Worm (Caenorhabditis elegans): ENCODE measurements around the gene C42D8.1.
A peak's percentile ranks its signal among the peaks of the same experiment; 100 is the strongest.

C42D8.1 gene

ce11 chrX:5073895-5074294, 35.4 kb upstream of the C42D8.1 start:
- no peak for TF ChIP-seq aly-1 (tag; optimal IDR thresholded peaks at IDR 0.05)
- no peak for TF ChIP-seq tbx-11 (GFP tag; IDR thresholded peaks at IDR 0.05)
- TF ChIP-seq tra-4 (tag; optimal IDR thresholded peaks at IDR 0.05), result no peak

ce11 chrX:5075538-5075937, 33.8 kb upstream of the C42D8.1 start:
- TF ChIP-seq flt-1 (GFP tag; IDR thresholded peaks at IDR 0.05) (no peak), ceh-13 (GFP tag; optimal IDR thresholded peaks at IDR 0.05) (no peak), pes-1 (GFP tag; IDR thresholded peaks at IDR 0.05) (no peak), ama-1 (optimal IDR thresholded peaks at IDR 0.05) (no peak), tbx-37 (GFP tag; conservative IDR thresholded peaks at IDR 0.05) (no peak), scrt-1 (GFP tag; IDR thresholded peaks at IDR 0.05) (no peak), tbx-11 (GFP tag; IDR thresholded peaks at IDR 0.05) (no peak), hnd-1 (tag; optimal IDR thresholded peaks at IDR 0.05) (no peak), hmbx-1 (tag; optimal IDR thresholded peaks at IDR 0.05) (no peak), ceh-36 (tag; optimal IDR thresholded peaks at IDR 0.05) (no peak), tra-4 (tag; optimal IDR thresholded peaks at IDR 0.05) (no peak), ets-7 (tag; optimal IDR thresholded peaks at IDR 0.05) (no peak)

- no peak for TF ChIP-seq ceh-36 (tag; optimal IDR thresholded peaks at IDR 0.05)
- TF ChIP-seq hmg-4 (GFP tag; optimal IDR thresholded peaks at IDR 0.05), result peak; percentile 74
- TF ChIP-seq tbx-11 (GFP tag; IDR thresholded peaks at IDR 0.05), result 0 out of 2 replicates have a peak, but pooled peaks have one; percentile 25
- TF ChIP-seq aly-1 (tag; optimal IDR thresholded peaks at IDR 0.05), result peak; percentile 8
These were observed 31.5 kb upstream of the C42D8.1 start, which contains the start of gene cal-5 for ce11 chrX:5077696-5078343. Gene cal-5, minus strand, starts transcription at chrX:5077961.

ce11 chrX:5079297-5079696, 30.0 kb upstream of the C42D8.1 start:
- TF ChIP-seq ama-1 (optimal IDR thresholded peaks at IDR 0.05), result no peak
- no peak for TF ChIP-seq B0310.2 (tag; optimal IDR thresholded peaks at IDR 0.05)
- no peak for TF ChIP-seq tra-4 (tag; optimal IDR thresholded peaks at IDR 0.05)
- no peak for TF ChIP-seq flt-1 (GFP tag; IDR thresholded peaks at IDR 0.05)
- no peak for TF ChIP-seq hnd-1 (tag; optimal IDR thresholded peaks at IDR 0.05)
- TF ChIP-seq ceh-13 (GFP tag; optimal IDR thresholded peaks at IDR 0.05), result no peak
- no peak for TF ChIP-seq tbx-37 (GFP tag; conservative IDR thresholded peaks at IDR 0.05)
- no peak for TF ChIP-seq hmg-4 (GFP tag; optimal IDR thresholded peaks at IDR 0.05)
- no peak for TF ChIP-seq scrt-1 (GFP tag; IDR thresholded peaks at IDR 0.05)
- no peak for TF ChIP-seq pes-1 (GFP tag; IDR thresholded peaks at IDR 0.05)
- TF ChIP-seq F13C5.2 (tag; optimal IDR thresholded peaks at IDR 0.05), result no peak
- TF ChIP-seq ceh-36 (tag; optimal IDR thresholded peaks at IDR 0.05), result no peak
- no peak for TF ChIP-seq aly-1 (tag; optimal IDR thresholded peaks at IDR 0.05)
- TF ChIP-seq tbx-11 (GFP tag; IDR thresholded peaks at IDR 0.05), result no peak
- no peak for TF ChIP-seq sea-1 (GFP tag; conservative IDR thresholded peaks at IDR 0.05)
- TF ChIP-seq hmbx-1 (tag; optimal IDR thresholded peaks at IDR 0.05), result no peak
- TF ChIP-seq ets-7 (tag; optimal IDR thresholded peaks at IDR 0.05), result no peak

- no peak for TF ChIP-seq flt-1 (GFP tag; IDR thresholded peaks at IDR 0.05)
- TF ChIP-seq tbx-37 (GFP tag; conservative IDR thresholded peaks at IDR 0.05), result no peak
- TF ChIP-seq hmg-4 (GFP tag; optimal IDR thresholded peaks at IDR 0.05), result no peak
- TF ChIP-seq hmbx-1 (tag; optimal IDR thresholded peaks at IDR 0.05), result no peak
- TF ChIP-seq tra-4 (tag; optimal IDR thresholded peaks at IDR 0.05), result no peak
- TF ChIP-seq scrt-1 (GFP tag; IDR thresholded peaks at IDR 0.05), result no peak
These were observed 25.2 kb upstream of the C42D8.1 start for ce11 chrX:5084080-5084479.

ce11 chrX:5084495-5084894, 24.8 kb upstream of the C42D8.1 start, which contains the start of gene ets-5:
Gene ets-5, minus strand, starts transcription at chrX:5084526.
- TF ChIP-seq F13C5.2 (tag; optimal IDR thresholded peaks at IDR 0.05) (no peak), tra-4 (tag; optimal IDR thresholded peaks at IDR 0.05) (no peak), ceh-13 (GFP tag; optimal IDR thresholded peaks at IDR 0.05) (no peak), sea-1 (GFP tag; conservative IDR thresholded peaks at IDR 0.05) (no peak), ama-1 (optimal IDR thresholded peaks at IDR 0.05) (no peak), hmbx-1 (tag; optimal IDR thresholded peaks at IDR 0.05) (no peak), hnd-1 (tag; optimal IDR thresholded peaks at IDR 0.05) (no peak), tbx-11 (GFP tag; IDR thresholded peaks at IDR 0.05) (no peak), ceh-36 (tag; optimal IDR thresholded peaks at IDR 0.05) (no peak), ets-7 (tag; optimal IDR thresholded peaks at IDR 0.05) (no peak)

DNA sequence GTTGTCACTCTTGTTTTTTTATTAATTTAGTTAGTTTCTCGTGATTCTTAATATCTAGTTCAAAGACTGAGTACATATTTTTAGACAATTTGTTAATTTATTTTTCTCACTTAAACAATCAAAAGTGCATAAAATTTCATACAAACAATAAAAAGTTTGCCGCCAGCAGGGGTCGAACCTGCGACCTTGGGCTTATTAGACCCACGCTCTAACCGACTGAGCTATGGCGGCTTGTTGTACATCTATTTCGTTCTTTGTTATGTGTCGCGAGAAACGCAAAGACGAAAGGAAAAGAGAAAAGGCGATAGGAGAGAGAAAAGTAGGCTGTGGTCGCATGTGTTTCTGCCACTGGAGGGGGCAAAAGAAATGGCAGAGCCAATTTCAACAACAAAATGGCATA, 23.8 kb upstream of the C42D8.1 start:
- TF ChIP-seq ceh-36 (tag; optimal IDR thresholded peaks at IDR 0.05) (peak; percentile 94), hmg-4 (GFP tag; optimal IDR thresholded peaks at IDR 0.05) (peak; percentile 98), ceh-13 (GFP tag; optimal IDR thresholded peaks at IDR 0.05) (peak; percentile 94), tbx-37 (GFP tag; conservative IDR thresholded peaks at IDR 0.05) (peak; percentile 88), hnd-1 (tag; optimal IDR thresholded peaks at IDR 0.05) (peak; percentile 91), F13C5.2 (tag; optimal IDR thresholded peaks at IDR 0.05) (peak; percentile 98), sea-1 (GFP tag; conservative IDR thresholded peaks at IDR 0.05) (peak; percentile 95), flt-1 (GFP tag; IDR thresholded peaks at IDR 0.05) (peak; percentile 96), ets-7 (tag; optimal IDR thresholded peaks at IDR 0.05) (peak; percentile 88), scrt-1 (GFP tag; IDR thresholded peaks at IDR 0.05) (peak; percentile 97), hmbx-1 (tag; optimal IDR thresholded peaks at IDR 0.05) (peak; percentile 88), tra-4 (tag; optimal IDR thresholded peaks at IDR 0.05) (peak; percentile 95), B0310.2 (tag; optimal IDR thresholded peaks at IDR 0.05) (peak; percentile 95), tbx-11 (GFP tag; IDR thresholded peaks at IDR 0.05) (peak; percentile 98), aly-1 (tag; optimal IDR thresholded peaks at IDR 0.05) (peak; percentile 94), ama-1 (optimal IDR thresholded peaks at IDR 0.05) (no peak), pes-1 (GFP tag; IDR thresholded peaks at IDR 0.05) (peak; percentile 96)

DNA sequence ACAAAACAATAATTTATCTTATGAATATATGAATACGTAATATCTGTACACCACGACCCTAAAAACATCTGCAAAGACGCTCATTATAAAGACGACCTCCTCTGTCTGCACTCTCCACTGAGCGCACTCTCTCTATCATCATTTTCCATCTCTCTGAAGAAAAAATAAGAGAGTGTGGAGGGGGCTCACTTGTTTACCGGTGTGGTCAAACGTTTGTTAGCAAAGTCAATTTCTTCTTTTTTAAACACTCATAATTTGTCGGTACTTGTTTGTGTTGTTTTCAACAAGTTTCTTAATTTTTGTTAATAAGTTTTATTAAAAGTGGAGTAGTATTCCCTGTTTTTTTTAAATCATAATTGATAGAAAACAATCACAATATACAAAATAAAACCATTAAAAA, 23.1 kb upstream of the C42D8.1 start:
- TF ChIP-seq hmbx-1 (tag; optimal IDR thresholded peaks at IDR 0.05) (no peak), pes-1 (GFP tag; IDR thresholded peaks at IDR 0.05) (no peak), ceh-36 (tag; optimal IDR thresholded peaks at IDR 0.05) (no peak), tbx-37 (GFP tag; conservative IDR thresholded peaks at IDR 0.05) (no peak), F13C5.2 (tag; optimal IDR thresholded peaks at IDR 0.05) (no peak), ceh-13 (GFP tag; optimal IDR thresholded peaks at IDR 0.05) (no peak), ama-1 (optimal IDR thresholded peaks at IDR 0.05) (no peak), sea-1 (GFP tag; conservative IDR thresholded peaks at IDR 0.05) (no peak), hmg-4 (GFP tag; optimal IDR thresholded peaks at IDR 0.05) (no peak), B0310.2 (tag; optimal IDR thresholded peaks at IDR 0.05) (no peak), ets-7 (tag; optimal IDR thresholded peaks at IDR 0.05) (no peak), tra-4 (tag; optimal IDR thresholded peaks at IDR 0.05) (no peak), tbx-11 (GFP tag; IDR thresholded peaks at IDR 0.05) (no peak), aly-1 (tag; optimal IDR thresholded peaks at IDR 0.05) (no peak), scrt-1 (GFP tag; IDR thresholded peaks at IDR 0.05) (no peak), hnd-1 (tag; optimal IDR thresholded peaks at IDR 0.05) (no peak), flt-1 (GFP tag; IDR thresholded peaks at IDR 0.05) (no peak)
